Worm (Caenorhabditis elegans): ENCODE results near the gene emb-5.
A peak's percentile ranks its signal among the peaks of the same experiment; 100 is the strongest.

The emb-5 gene

ce11 chrIII:4708909-4709308, 11.6 kb downstream of the emb-5 start, which contains the start of gene T04A8.18:
Gene T04A8.18 (plus strand): TSS chrIII:4709209.
- no peak for TF ChIP-seq cog-1 (tag; optimal IDR thresholded peaks at IDR 0.05)

ce11 chrIII:4706678-4707077, 13.8 kb downstream of the emb-5 start, which contains the start of gene T04A8.13:
Gene T04A8.13 (plus strand): TSS chrIII:4706978.
- TF ChIP-seq ztf-29 (GFP tag; IDR thresholded peaks at IDR 0.05) = no peak
- TF ChIP-seq tab-1 (GFP tag; IDR thresholded peaks at IDR 0.05) = no peak
- no peak for TF ChIP-seq ref-1 (GFP tag; conservative IDR thresholded peaks at IDR 0.05)
- TF ChIP-seq T22C8.4 (GFP tag; IDR thresholded peaks at IDR 0.05) = no peak
- no peak for TF ChIP-seq flt-1 (GFP tag; IDR thresholded peaks at IDR 0.05)
- no peak for TF ChIP-seq ztf-23 (GFP tag; IDR thresholded peaks at IDR 0.05)
- no peak for TF ChIP-seq klf-2 (GFP tag; conservative IDR thresholded peaks at IDR 0.05)
- no peak for TF ChIP-seq med-1 (GFP tag; optimal IDR thresholded peaks at IDR 0.05; ENCODE audit: insufficient read depth)
- TF ChIP-seq cog-1 (tag; optimal IDR thresholded peaks at IDR 0.05) = no peak

- TF ChIP-seq T22C8.4 (GFP tag; IDR thresholded peaks at IDR 0.05) = no peak
- no peak for TF ChIP-seq klf-2 (GFP tag; conservative IDR thresholded peaks at IDR 0.05)
- TF ChIP-seq ztf-29 (GFP tag; IDR thresholded peaks at IDR 0.05) = no peak
- TF ChIP-seq ztf-23 (GFP tag; IDR thresholded peaks at IDR 0.05) = no peak
- no peak for TF ChIP-seq med-1 (GFP tag; optimal IDR thresholded peaks at IDR 0.05; ENCODE audit: insufficient read depth)
- no peak for TF ChIP-seq tab-1 (GFP tag; IDR thresholded peaks at IDR 0.05)
- no peak for TF ChIP-seq ref-1 (GFP tag; conservative IDR thresholded peaks at IDR 0.05)
- no peak for TF ChIP-seq flt-1 (GFP tag; IDR thresholded peaks at IDR 0.05)
- TF ChIP-seq cog-1 (tag; optimal IDR thresholded peaks at IDR 0.05) = no peak
These were observed 15.3 kb downstream of the emb-5 start, which contains the start of gene pgap-2 for ce11 chrIII:4705207-4705606. Gene pgap-2 (plus strand): TSS chrIII:4705507.

ce11 chrIII:4703932-4704454, 16.5 kb downstream of the emb-5 start, which contains the start of the genes clp-2 and mrpl-16:
Gene clp-2 (minus strand): TSS chrIII:4704025.
Gene mrpl-16 (plus strand): TSS chrIII:4704404.
- TF ChIP-seq klf-2 (GFP tag; conservative IDR thresholded peaks at IDR 0.05) (no peak), T22C8.4 (GFP tag; IDR thresholded peaks at IDR 0.05) (no peak), ztf-23 (GFP tag; IDR thresholded peaks at IDR 0.05) (no peak), ref-1 (GFP tag; conservative IDR thresholded peaks at IDR 0.05) (no peak), flt-1 (GFP tag; IDR thresholded peaks at IDR 0.05) (no peak), tab-1 (GFP tag; IDR thresholded peaks at IDR 0.05) (no peak), cog-1 (tag; optimal IDR thresholded peaks at IDR 0.05) (no peak), med-1 (GFP tag; optimal IDR thresholded peaks at IDR 0.05; ENCODE audit: insufficient read depth) (no peak), ztf-29 (GFP tag; IDR thresholded peaks at IDR 0.05) (no peak)

ce11 chrIII:4699922-4700321, 20.5 kb downstream of the emb-5 start, which contains the start of gene sel-13:
Gene sel-13 (minus strand): TSS chrIII:4700224.
- TF ChIP-seq flt-1 (GFP tag; IDR thresholded peaks at IDR 0.05) (no peak), ztf-23 (GFP tag; IDR thresholded peaks at IDR 0.05) (no peak), T22C8.4 (GFP tag; IDR thresholded peaks at IDR 0.05) (no peak), ztf-29 (GFP tag; IDR thresholded peaks at IDR 0.05) (no peak), tab-1 (GFP tag; IDR thresholded peaks at IDR 0.05) (no peak), med-1 (GFP tag; optimal IDR thresholded peaks at IDR 0.05; ENCODE audit: insufficient read depth) (no peak), klf-2 (GFP tag; conservative IDR thresholded peaks at IDR 0.05) (no peak), ref-1 (GFP tag; conservative IDR thresholded peaks at IDR 0.05) (no peak), cog-1 (tag; optimal IDR thresholded peaks at IDR 0.05) (no peak)

- no peak for TF ChIP-seq klf-2 (GFP tag; conservative IDR thresholded peaks at IDR 0.05)
- no peak for TF ChIP-seq tab-1 (GFP tag; IDR thresholded peaks at IDR 0.05)
- no peak for TF ChIP-seq med-1 (GFP tag; optimal IDR thresholded peaks at IDR 0.05; ENCODE audit: insufficient read depth)
- no peak for TF ChIP-seq cog-1 (tag; optimal IDR thresholded peaks at IDR 0.05)
- TF ChIP-seq T22C8.4 (GFP tag; IDR thresholded peaks at IDR 0.05) = no peak
- no peak for TF ChIP-seq ref-1 (GFP tag; conservative IDR thresholded peaks at IDR 0.05)
- TF ChIP-seq flt-1 (GFP tag; IDR thresholded peaks at IDR 0.05) = no peak
- no peak for TF ChIP-seq ztf-23 (GFP tag; IDR thresholded peaks at IDR 0.05)
- TF ChIP-seq ztf-29 (GFP tag; IDR thresholded peaks at IDR 0.05) = no peak
These were observed 22.7 kb downstream of the emb-5 start, which contains the start of gene dnj-18 for ce11 chrIII:4697819-4698218. Gene dnj-18 (plus strand): TSS chrIII:4698119.

ce11 chrIII:4696903-4697302, 23.6 kb downstream of the emb-5 start:
- TF ChIP-seq flt-1 (GFP tag; IDR thresholded peaks at IDR 0.05) (no peak), klf-2 (GFP tag; conservative IDR thresholded peaks at IDR 0.05) (no peak), tab-1 (GFP tag; IDR thresholded peaks at IDR 0.05) (no peak), med-1 (GFP tag; optimal IDR thresholded peaks at IDR 0.05; ENCODE audit: insufficient read depth) (no peak)

- TF ChIP-seq cog-1 (tag; optimal IDR thresholded peaks at IDR 0.05) (no peak), flt-1 (GFP tag; IDR thresholded peaks at IDR 0.05) (no peak), T22C8.4 (GFP tag; IDR thresholded peaks at IDR 0.05) (no peak), ref-1 (GFP tag; conservative IDR thresholded peaks at IDR 0.05) (no peak), tab-1 (GFP tag; IDR thresholded peaks at IDR 0.05) (no peak), ztf-23 (GFP tag; IDR thresholded peaks at IDR 0.05) (no peak)
These were observed 25.4 kb downstream of the emb-5 start, which contains the start of gene T04A8.7 for ce11 chrIII:4695057-4695456. Gene T04A8.7 (plus strand): TSS chrIII:4695357.

ce11 chrIII:4693695-4694094, 26.8 kb downstream of the emb-5 start, which contains the start of gene T04A8.8:
Gene T04A8.8 (plus strand): TSS chrIII:4693995.
- TF ChIP-seq med-1 (GFP tag; optimal IDR thresholded peaks at IDR 0.05; ENCODE audit: insufficient read depth) (no peak), tab-1 (GFP tag; IDR thresholded peaks at IDR 0.05) (no peak), ztf-29 (GFP tag; IDR thresholded peaks at IDR 0.05) (no peak), flt-1 (GFP tag; IDR thresholded peaks at IDR 0.05) (no peak), T22C8.4 (GFP tag; IDR thresholded peaks at IDR 0.05) (no peak), cog-1 (tag; optimal IDR thresholded peaks at IDR 0.05) (no peak), klf-2 (GFP tag; conservative IDR thresholded peaks at IDR 0.05) (no peak), ref-1 (GFP tag; conservative IDR thresholded peaks at IDR 0.05) (no peak), ztf-23 (GFP tag; IDR thresholded peaks at IDR 0.05) (no peak)

- TF ChIP-seq klf-2 (GFP tag; conservative IDR thresholded peaks at IDR 0.05) (no peak), ztf-23 (GFP tag; IDR thresholded peaks at IDR 0.05) (peak; percentile 50; the same call in 1 of the 2 replicates)
These were observed 27.2 kb downstream of the emb-5 start, which contains the start of gene nifk-1 for ce11 chrIII:4693281-4693680. Gene nifk-1 (minus strand): TSS chrIII:4693307.
